Worm (Caenorhabditis elegans) whole organism, L3 larva: ENCODE results near the gene nipi-4.

Experiments
- R02D3.7 ChIP-seq: fragments of 150-350 bp; optimal IDR thresholded peaks from 2 replicates; lab custom pipeline; 2014; ENCODE audit warnings: missing biosample characterization, missing genetic modification characterization
- ama-1 ChIP-seq: fragments of 150-350 bp; optimal IDR thresholded peaks from 2 replicates; lab custom pipeline; 2018
- ceh-28 ChIP-seq: fragments of 150-350 bp; optimal IDR thresholded peaks from 2 replicates; lab custom pipeline; 2014; ENCODE audit warnings: missing biosample characterization, missing genetic modification reagents, missing genetic modification characterization
- daf-12 ChIP-seq: fragments of 150-350 bp; optimal IDR thresholded peaks from 2 replicates; lab custom pipeline; 2014; ENCODE audit warnings: missing biosample characterization, missing genetic modification reagents, missing genetic modification characterization
- egl-5 ChIP-seq: fragments of 150-350 bp; optimal IDR thresholded peaks from 2 replicates; lab custom pipeline; 2017; ENCODE audit warnings: missing biosample characterization, missing genetic modification reagents, missing genetic modification characterization, inconsistent platforms
- elt-2 ChIP-seq: sonication (generic microtip); optimal IDR thresholded peaks from 2 replicates; lab custom pipeline; 2016; ENCODE audit warnings: missing genetic modification reagents, mild to moderate bottlenecking, missing genetic modification characterization, missing compliant biosample characterization
- elt-3 ChIP-seq, 3 experiments: fragments of 150-350 bp in 1 of 3; sonication (generic microtip) in 2 of 3; optimal IDR thresholded peaks; 2 replicates in 2 of 3; 4 replicates in 1 of 3; lab custom pipeline; 2014 to 2017; ENCODE audit warnings: missing biosample characterization in 3 of 3, missing genetic modification characterization in 3 of 3
- fkh-10 ChIP-seq: sonication (generic microtip); optimal IDR thresholded peaks from 2 replicates; lab custom pipeline; 2017; ENCODE audit warnings: missing biosample characterization, missing genetic modification reagents, missing genetic modification characterization
- fkh-2 ChIP-seq: fragments of 150-350 bp; optimal IDR thresholded peaks from 2 replicates; lab custom pipeline; 2014; ENCODE audit warnings: missing biosample characterization, missing genetic modification reagents, missing genetic modification characterization
- jun-1 ChIP-seq: fragments of 150-350 bp; optimal IDR thresholded peaks from 2 replicates; lab custom pipeline; 2014; ENCODE audit warnings: missing biosample characterization, missing genetic modification reagents, missing genetic modification characterization
- lin-39 ChIP-seq: fragments of 150-350 bp; optimal IDR thresholded peaks from 2 replicates; lab custom pipeline; 2018; ENCODE audit warnings: missing biosample characterization, missing genetic modification reagents, missing genetic modification characterization
- lsy-12 ChIP-seq: sonication (generic microtip); optimal IDR thresholded peaks from 2 replicates; lab custom pipeline; 2016; ENCODE audit warnings: mild to moderate bottlenecking, missing genetic modification characterization, missing compliant biosample characterization
- mdl-1 ChIP-seq: fragments of 150-350 bp; optimal IDR thresholded peaks from 2 replicates; lab custom pipeline; 2014; ENCODE audit warnings: missing biosample characterization, missing genetic modification characterization
- mml-1 ChIP-seq: fragments of 150-350 bp; sonication (generic microtip); optimal IDR thresholded peaks from 3 replicates; lab custom pipeline; 2014; ENCODE audit warnings: missing biosample characterization, missing genetic modification characterization
- nfya-1 ChIP-seq: sonication (generic microtip); optimal IDR thresholded peaks from 2 replicates; lab custom pipeline; 2017; ENCODE audit warnings: missing genetic modification characterization, mild to moderate bottlenecking, missing compliant biosample characterization, antibody characterized with exemption, moderate library complexity; ENCODE audit not compliant: insufficient read depth
- nhr-11 ChIP-seq: fragments of 150-350 bp; optimal IDR thresholded peaks from 2 replicates; lab custom pipeline; 2014; ENCODE audit warnings: missing biosample characterization, missing genetic modification characterization
- nhr-23 ChIP-seq: fragments of 150-350 bp; optimal IDR thresholded peaks from 2 replicates; lab custom pipeline; 2014; ENCODE audit warnings: missing biosample characterization, missing genetic modification reagents, missing genetic modification characterization
- nhr-25 ChIP-seq: sonication (generic microtip); optimal IDR thresholded peaks from 2 replicates; lab custom pipeline; 2017; ENCODE audit warnings: missing biosample characterization, missing genetic modification characterization
- pha-4 ChIP-seq: fragments of 150-350 bp; optimal IDR thresholded peaks from 2 replicates; lab custom pipeline; 2014; ENCODE audit warnings: missing biosample characterization, missing genetic modification reagents, missing genetic modification characterization
- pqm-1 ChIP-seq: fragments of 150-350 bp; optimal IDR thresholded peaks from 2 replicates; lab custom pipeline; 2017; ENCODE audit warnings: missing biosample characterization, missing genetic modification characterization, inconsistent platforms
- sea-2 ChIP-seq: fragments of 150-350 bp; sonication (generic microtip); optimal IDR thresholded peaks from 4 replicates; lab custom pipeline; 2014; ENCODE audit warnings: missing biosample characterization, missing genetic modification reagents, missing genetic modification characterization
- snpc-4 ChIP-seq: fragments of 150-350 bp; optimal IDR thresholded peaks from 2 replicates; lab custom pipeline; 2014; ENCODE audit warnings: missing biosample characterization, missing genetic modification characterization
- unc-39 ChIP-seq: sonication (generic microtip); optimal IDR thresholded peaks from 4 replicates; lab custom pipeline; 2017; ENCODE audit warnings: missing biosample characterization, missing genetic modification characterization
- ztf-11 ChIP-seq: fragments of 150-350 bp; optimal IDR thresholded peaks from 2 replicates; lab custom pipeline; 2014; ENCODE audit warnings: missing biosample characterization, missing genetic modification characterization

Gene nipi-4

ce11 chrV:7870707-7871106 lies at the start of gene nipi-4:
Gene nipi-4 (minus strand): TSS chrV:7870807.
- TF ChIP-seq nhr-25 (tag; lab: Kevin White, UChicago) = no peak
- TF ChIP-seq nhr-23 (tag; lab: Kevin White, UChicago) = peak; percentile 4

ce11 chrV:7908431-7908830 lies 37.8 kb upstream of the nipi-4 start:
- no peak for TF ChIP-seq ama-1 (lab: Kevin White, UChicago)
- TF ChIP-seq fkh-10 (GFP tag; lab: Kevin White, UChicago) = peak; percentile 1

- TF ChIP-seq jun-1 (tag; lab: Kevin White, UChicago) (no peak), fkh-10 (GFP tag; lab: Kevin White, UChicago) (peak; percentile 19)
- TF ChIP-seq, all 47 proteins: peak for 1
Observed at ce11 chrV:7904389-7904788, 33.8 kb upstream of the nipi-4 start.

- TF ChIP-seq fkh-2 (tag; lab: Kevin White, UChicago) (no peak), lin-39 (tag; lab: Kevin White, UChicago) (no peak), R02D3.7 (tag; lab: Kevin White, UChicago) (no peak), egl-5 (tag; lab: Kevin White, UChicago) (no peak), lsy-12 (no peak), nhr-25 (tag; lab: Kevin White, UChicago) (no peak), nfya-1 (tag; lab: Kevin White, UChicago) (no peak), mml-1 (tag; lab: Kevin White, UChicago) (no peak), sea-2 (GFP tag; lab: Kevin White, UChicago) (no peak), daf-12 (tag; lab: Kevin White, UChicago) (no peak), nhr-11 (tag; lab: Kevin White, UChicago) (no peak), elt-3 (tag; optimal IDR thresholded peaks at IDR 0.05; lab: Kevin White, UChicago) (no peak), mdl-1 (tag; lab: Kevin White, UChicago) (no peak)
Observed at ce11 chrV:7901222-7901621, 30.6 kb upstream of the nipi-4 start.

- TF ChIP-seq mml-1 (tag; lab: Kevin White, UChicago) (no peak), nfya-1 (tag; lab: Kevin White, UChicago) (no peak)
Observed at ce11 chrV:7899761-7900160, 29.2 kb upstream of the nipi-4 start, which contains the start of gene F40A3.7. Gene F40A3.7 (minus strand): TSS chrV:7899861.

- TF ChIP-seq ceh-28 (no peak), lin-39 (tag; lab: Kevin White, UChicago) (peak; percentile 13), nfya-1 (tag; lab: Kevin White, UChicago) (peak; percentile 37), egl-5 (tag; lab: Kevin White, UChicago) (peak; percentile 78)
Observed at ce11 chrV:7893812-7894381, 23.3 kb upstream of the nipi-4 start, which contains the start of gene F40A3.6. Gene F40A3.6 (minus strand): TSS chrV:7893862.

ce11 chrV:7891230-7891629 lies 20.6 kb upstream of the nipi-4 start, which contains the start of gene F40A3.1:
Gene F40A3.1 (plus strand): TSS chrV:7891530.
- TF ChIP-seq fkh-10 (GFP tag; lab: Kevin White, UChicago) = no peak
- TF ChIP-seq lin-39 (tag; lab: Kevin White, UChicago) = peak; percentile 52

- no peak for TF ChIP-seq R02D3.7 (tag; lab: Kevin White, UChicago)
- no peak for TF ChIP-seq ztf-11
- TF ChIP-seq snpc-4 (tag; lab: Kevin White, UChicago) = peak; percentile 47
- TF ChIP-seq pha-4 = peak; percentile 50
- TF ChIP-seq elt-2 (tag; lab: Kevin White, UChicago) = peak; percentile 48
- TF ChIP-seq pqm-1 (tag; lab: Kevin White, UChicago) = peak; percentile 77
- TF ChIP-seq unc-39 (tag; lab: Kevin White, UChicago) = no peak
Observed at ce11 chrV:7888036-7888435, 17.4 kb upstream of the nipi-4 start.
